Fruit fly (Drosophila melanogaster): Measurements from ENCODE around the gene Rbp6.

Rbp6 gene

DNA sequence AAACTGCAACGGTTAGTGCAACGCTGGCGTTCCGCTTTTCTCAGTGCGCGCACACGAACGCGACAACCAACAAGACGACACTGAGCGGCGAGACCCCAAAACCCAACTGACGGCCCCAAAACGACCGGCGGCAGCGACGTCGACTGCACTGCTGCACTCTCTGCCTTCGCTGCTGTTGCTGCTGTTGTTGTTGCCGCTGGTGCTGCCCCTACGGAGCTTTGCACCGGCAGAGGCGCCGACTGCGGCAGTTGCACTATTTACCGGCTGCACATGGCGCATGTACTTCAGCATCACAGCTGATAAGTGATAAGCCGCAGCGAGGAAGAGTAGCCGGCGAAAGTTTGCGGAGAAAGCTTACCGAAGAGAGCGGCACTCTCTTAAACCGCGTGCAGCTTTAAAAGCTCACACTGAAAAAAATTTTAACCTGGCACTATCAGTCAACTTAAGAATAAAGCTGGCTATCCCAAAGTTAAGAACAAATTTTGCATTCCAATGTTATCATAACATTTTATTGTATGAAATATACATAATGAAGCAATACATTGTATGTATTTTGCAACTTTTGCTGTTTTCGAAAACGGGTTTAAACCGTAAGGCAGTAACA lies at the start of gene Rbp6:
Rbp6 (minus strand) TSS at position 84 of the 604 bp plus-strand sequence.
- TF ChIP-seq Sox14 (GFP tag; optimal IDR thresholded peaks at IDR 0.05) (peak; percentile 45), CG11294 (GFP tag; IDR thresholded peaks at IDR 0.05) (no peak), Eip93F (GFP tag; optimal IDR thresholded peaks at IDR 0.05) (no peak), dsx (GFP tag; optimal IDR thresholded peaks at IDR 0.05; ENCODE audit: poor library complexity, severe bottlenecking) (peak; percentile 41), CG16779 (tag; optimal IDR thresholded peaks at IDR 0.05) (peak; percentile 44), CG9139 (GFP tag; optimal IDR thresholded peaks at IDR 0.05) (no peak), eg (GFP tag; IDR thresholded peaks at IDR 0.05) (peak; percentile 81), Ets96B (tag; optimal IDR thresholded peaks at IDR 0.05) (no peak), topi (GFP tag; optimal IDR thresholded peaks at IDR 0.05) (peak; percentile 46), CG1621 (tag; optimal IDR thresholded peaks at IDR 0.05) (no peak), CG6854 (GFP tag; optimal IDR thresholded peaks at IDR 0.05) (no peak), Hr38 (GFP tag; optimal IDR thresholded peaks at IDR 0.05) (no peak), CG6792 (GFP tag; optimal IDR thresholded peaks at IDR 0.05) (peak; percentile 40), CG4318 (GFP tag; optimal IDR thresholded peaks at IDR 0.05) (no peak), CG3919 (GFP tag; optimal IDR thresholded peaks at IDR 0.05) (peak; percentile 62), Lpt (GFP tag; optimal IDR thresholded peaks at IDR 0.05) (peak; percentile 18), CG11902 (GFP tag; optimal IDR thresholded peaks at IDR 0.05) (no peak), CG15336 (GFP tag; IDR thresholded peaks at IDR 0.05) (peak; percentile 74), Sox102F (GFP tag; optimal IDR thresholded peaks at IDR 0.05) (peak; percentile 50), dac (GFP tag; optimal IDR thresholded peaks at IDR 0.05) (no peak), CG7368 (GFP tag; optimal IDR thresholded peaks at IDR 0.05) (no peak), pdm3 (GFP tag; optimal IDR thresholded peaks at IDR 0.05) (peak; percentile 50), vri (GFP tag; optimal IDR thresholded peaks at IDR 0.05) (peak; percentile 10), Hr4 (GFP tag; optimal IDR thresholded peaks at IDR 0.05) (peak; percentile 58), salr (GFP tag; optimal IDR thresholded peaks at IDR 0.05) (peak in 1 of 2 experiments; percentile 9), CG8319 (GFP tag; optimal IDR thresholded peaks at IDR 0.05) (no peak), fd85E (GFP tag; optimal IDR thresholded peaks at IDR 0.05) (no peak), CG3032 (tag; optimal IDR thresholded peaks at IDR 0.05) (peak; percentile 6), CG11762 (GFP tag; optimal IDR thresholded peaks at IDR 0.05; ENCODE audit: insufficient read depth) (peak; percentile 10), Sox15 (GFP tag; optimal IDR thresholded peaks at IDR 0.05) (no peak), achi (GFP tag; optimal IDR thresholded peaks at IDR 0.05) (peak; percentile 43), OdsH (GFP tag; optimal IDR thresholded peaks at IDR 0.05) (peak; percentile 64), net (GFP tag; optimal IDR thresholded peaks at IDR 0.05) (peak; percentile 38), CG6276 (GFP tag; optimal IDR thresholded peaks at IDR 0.05) (no peak), Blimp-1 (GFP tag; optimal IDR thresholded peaks at IDR 0.05) (no peak), cyc (GFP tag; optimal IDR thresholded peaks at IDR 0.05) (peak; percentile 17), CG10669 (GFP tag; optimal IDR thresholded peaks at IDR 0.05) (peak; percentile 23), Gug (GFP tag; IDR thresholded peaks at IDR 0.05) (peak; percentile 41), ss (GFP tag; optimal IDR thresholded peaks at IDR 0.05) (no peak), Smox (GFP tag; optimal IDR thresholded peaks at IDR 0.05) (peak; percentile 51), fkh (GFP tag; optimal IDR thresholded peaks at IDR 0.05) (no peak), CG8632 (GFP tag; optimal IDR thresholded peaks at IDR 0.05) (peak; percentile 29), svp (GFP tag) (peak; percentile 83), Ets21C (GFP tag; optimal IDR thresholded peaks at IDR 0.05) (no peak), CG10631 (GFP tag; optimal IDR thresholded peaks at IDR 0.05) (peak; percentile 25), CG6808 (GFP tag; optimal IDR thresholded peaks at IDR 0.05) (no peak), fd59A (GFP tag; optimal IDR thresholded peaks at IDR 0.05) (no peak), lz (GFP tag; optimal IDR thresholded peaks at IDR 0.05) (peak; percentile 35), esn (GFP tag; optimal IDR thresholded peaks at IDR 0.05) (peak; percentile 56), CG31627 (GFP tag; optimal IDR thresholded peaks at IDR 0.05) (peak; percentile 46), CG32006 (GFP tag; optimal IDR thresholded peaks at IDR 0.05) (peak; percentile 64)
